Fruit fly (Drosophila melanogaster) whole organism, embryonic: ENCODE data around the gene dre4.

ENCODE experiments used
- Atf3 ChIP-seq: fragments of 200-800 bp; sonication (Bioruptor generic); optimal IDR thresholded peaks from 3 replicates; lab custom pipeline; 2016; ENCODE audit warnings: missing biosample characterization, missing genetic modification characterization
- BEAF-32 ChIP-seq: fragments of 200-800 bp; sonication (Bioruptor generic); optimal IDR thresholded peaks from 3 replicates; lab custom pipeline; 2017; ENCODE audit warnings: missing biosample characterization, missing genetic modification characterization, mild to moderate bottlenecking, moderate library complexity, missing genetic modification reagents
- BtbVII ChIP-seq: fragments of 200-800 bp; sonication (Bioruptor generic); optimal IDR thresholded peaks from 3 replicates; lab custom pipeline; 2017; ENCODE audit warnings: missing biosample characterization, mild to moderate bottlenecking, missing genetic modification characterization
- CG10565 ChIP-seq: fragments of 200-800 bp; sonication (Bioruptor generic); optimal IDR thresholded peaks from 3 replicates; lab custom pipeline; 2016; ENCODE audit warnings: missing biosample characterization, mild to moderate bottlenecking, missing genetic modification characterization
- CG10979 ChIP-seq: fragments of 200-800 bp; sonication (Bioruptor generic); optimal IDR thresholded peaks from 2 replicates; lab custom pipeline; 2018; ENCODE audit warnings: missing biosample characterization, mild to moderate bottlenecking, missing genetic modification characterization, moderate library complexity
- CG13296 ChIP-seq: fragments of 200-800 bp; sonication (Bioruptor generic); optimal IDR thresholded peaks from 3 replicates; lab custom pipeline; 2018; ENCODE audit warnings: missing biosample characterization, mild to moderate bottlenecking, missing genetic modification characterization
- CG15479 ChIP-seq: fragments of 200-800 bp; sonication (Bioruptor generic); optimal IDR thresholded peaks from 3 replicates; lab custom pipeline; 2019; ENCODE audit warnings: missing biosample characterization, mild to moderate bottlenecking, missing genetic modification characterization, moderate library complexity
- CG15696 ChIP-seq: fragments of 200-800 bp; sonication (Bioruptor generic); optimal IDR thresholded peaks from 2 replicates; lab custom pipeline; 2019; ENCODE audit warnings: missing biosample characterization, mild to moderate bottlenecking, missing genetic modification characterization, moderate library complexity
- CG17359 ChIP-seq: fragments of 200-800 bp; sonication (Bioruptor generic); optimal IDR thresholded peaks from 3 replicates; lab custom pipeline; 2018; ENCODE audit warnings: missing biosample characterization, mild to moderate bottlenecking, missing genetic modification characterization, moderate library complexity
- CG17385 ChIP-seq: fragments of 200-800 bp; sonication (Bioruptor generic); optimal IDR thresholded peaks from 3 replicates; lab custom pipeline; 2018; ENCODE audit warnings: missing biosample characterization, mild to moderate bottlenecking, missing genetic modification characterization
- CG18599 ChIP-seq: fragments of 200-800 bp; sonication (Bioruptor generic); optimal IDR thresholded peaks from 3 replicates; lab custom pipeline; 2017; ENCODE audit warnings: missing biosample characterization, missing genetic modification characterization, mild to moderate bottlenecking, moderate library complexity, missing genetic modification reagents
- CG2116 ChIP-seq: fragments of 200-800 bp; sonication (Bioruptor generic); optimal IDR thresholded peaks from 3 replicates; lab custom pipeline; 2018; ENCODE audit warnings: missing biosample characterization, mild to moderate bottlenecking, missing genetic modification characterization
- CG2678 ChIP-seq: fragments of 200-800 bp; sonication (Bioruptor generic); optimal IDR thresholded peaks from 3 replicates; lab custom pipeline; 2019; ENCODE audit warnings: missing biosample characterization, mild to moderate bottlenecking, missing genetic modification characterization, moderate library complexity
- CG31365 ChIP-seq: fragments of 200-800 bp; sonication (Bioruptor generic); optimal IDR thresholded peaks from 2 replicates; lab custom pipeline; 2018; ENCODE audit warnings: missing biosample characterization, mild to moderate bottlenecking, missing genetic modification characterization
- CG3407 ChIP-seq: fragments of 200-800 bp; sonication (Bioruptor generic); optimal IDR thresholded peaks from 2 replicates; lab custom pipeline; 2018; ENCODE audit warnings: missing biosample characterization, mild to moderate bottlenecking, missing genetic modification characterization
- CG34422 ChIP-seq: fragments of 200-800 bp; sonication (Bioruptor generic); IDR thresholded peaks from 3 replicates; pipeline ENCODE4 v1.3.6; 2022; ENCODE audit warnings: missing biosample characterization, missing genetic modification characterization
- CG3726 ChIP-seq: fragments of 200-800 bp; sonication (Bioruptor generic); IDR thresholded peaks from 3 replicates; pipeline ENCODE4, ENCODE4 v1.3.6; 2022; ENCODE audit warnings: missing biosample characterization, missing genetic modification characterization
- CG42726 ChIP-seq: fragments of 200-800 bp; sonication (Bioruptor generic); IDR thresholded peaks from 2 replicates; pipeline ENCODE4 v1.3.6; 2022; ENCODE audit warnings: missing biosample characterization, missing genetic modification characterization; ENCODE audit not compliant: partially characterized antibody
- CG4282 ChIP-seq: fragments of 200-800 bp; sonication (Bioruptor generic); optimal IDR thresholded peaks from 2 replicates; lab custom pipeline; 2016; ENCODE audit warnings: missing biosample characterization, missing genetic modification characterization
- CG43689 ChIP-seq: fragments of 200-800 bp; sonication (Bioruptor generic); IDR thresholded peaks from 2 replicates; pipeline ENCODE4 v1.3.6; 2022; ENCODE audit warnings: missing biosample characterization, missing genetic modification characterization
- CG6689 ChIP-seq: fragments of 200-800 bp; sonication (Bioruptor generic); IDR thresholded peaks from 2 replicates; pipeline ENCODE4 v1.3.6; 2022; ENCODE audit warnings: missing biosample characterization, missing genetic modification characterization
- CG8359 ChIP-seq: fragments of 200-800 bp; sonication (Bioruptor generic); optimal IDR thresholded peaks from 2 replicates; lab custom pipeline; 2017; ENCODE audit warnings: missing biosample characterization, mild to moderate bottlenecking, missing genetic modification characterization, borderline replicate concordance
- Fer1 ChIP-seq: fragments of 200-800 bp; sonication (Bioruptor generic); optimal IDR thresholded peaks from 2 replicates; lab custom pipeline; 2017; ENCODE audit warnings: missing biosample characterization, mild to moderate bottlenecking, missing genetic modification characterization
- GATAe ChIP-seq: fragments of 200-800 bp; sonication (Bioruptor generic); conservative IDR thresholded peaks from 2 replicates; pipeline ENCODE4 v1.3.6; 2022; ENCODE audit warnings: missing biosample characterization, missing genetic modification characterization
- HLH54F ChIP-seq: fragments of 200-800 bp; sonication (Bioruptor generic); optimal IDR thresholded peaks from 3 replicates; lab custom pipeline; 2016; ENCODE audit warnings: missing biosample characterization, missing genetic modification characterization
- Hr3 ChIP-seq: fragments of 200-800 bp; sonication (Bioruptor generic); optimal IDR thresholded peaks from 3 replicates; lab custom pipeline; 2016; ENCODE audit warnings: missing biosample characterization, missing genetic modification characterization
- Lpt ChIP-seq: fragments of >200 bp; optimal IDR thresholded peaks from 2 replicates; lab custom pipeline; 2018; ENCODE audit warnings: missing biosample characterization, missing genetic modification characterization
- MESR4 ChIP-seq: fragments of 200-800 bp; sonication (Bioruptor generic); optimal IDR thresholded peaks from 2 replicates; lab custom pipeline; 2018; ENCODE audit warnings: missing biosample characterization, mild to moderate bottlenecking, missing genetic modification characterization, moderate library complexity
- MTF-1 ChIP-seq: fragments of 200-800 bp; sonication (Bioruptor generic); optimal IDR thresholded peaks from 2 replicates; lab custom pipeline; 2018; ENCODE audit warnings: missing biosample characterization, mild to moderate bottlenecking, missing genetic modification characterization, borderline replicate concordance
- Meics ChIP-seq: fragments of 200-800 bp; sonication (Bioruptor generic); optimal IDR thresholded peaks from 2 replicates; lab custom pipeline; 2017; ENCODE audit warnings: missing biosample characterization, mild to moderate bottlenecking, missing genetic modification characterization
- Oli ChIP-seq: fragments of 200-800 bp; sonication (Bioruptor generic); optimal IDR thresholded peaks from 2 replicates; lab custom pipeline; 2018; ENCODE audit warnings: missing biosample characterization, mild to moderate bottlenecking, missing genetic modification characterization, moderate library complexity
- Opbp ChIP-seq: fragments of 200-800 bp; sonication (Bioruptor generic); IDR thresholded peaks from 3 replicates; pipeline ENCODE4 v1.3.6; 2022; ENCODE audit warnings: missing biosample characterization, missing genetic modification characterization; ENCODE audit not compliant: partially characterized antibody
- Trl ChIP-seq, 3 experiments: fragments of >200 bp in 2 of 3; fragments of 200-800 bp in 1 of 3; sonication (Bioruptor generic) in 1 of 3; optimal IDR thresholded peaks; 2 replicates in 1 of 3; 3 replicates in 2 of 3; lab custom pipeline; 2016 to 2017; ENCODE audit warnings: missing biosample characterization in 1 of 3, missing genetic modification characterization in 1 of 3
- ab ChIP-seq: fragments of 200-800 bp; sonication (Bioruptor generic); optimal IDR thresholded peaks from 2 replicates; lab custom pipeline; 2016; ENCODE audit warnings: missing biosample characterization, missing genetic modification characterization
- ash1 ChIP-seq: fragments of 200-800 bp; sonication (Bioruptor generic); optimal IDR thresholded peaks from 2 replicates; lab custom pipeline; 2018; ENCODE audit warnings: missing biosample characterization, mild to moderate bottlenecking, missing genetic modification characterization
- chinmo ChIP-seq: fragments of 200-800 bp; sonication (Bioruptor generic); IDR thresholded peaks from 4 replicates; pipeline ENCODE4 v1.3.6; 2022; ENCODE audit warnings: missing biosample characterization, missing genetic modification characterization; ENCODE audit not compliant: partially characterized antibody
- dpn ChIP-seq, 2 experiments: fragments of 200-800 bp; sonication (Bioruptor generic); optimal IDR thresholded peaks; 3 replicates each; lab custom pipeline; 2016; ENCODE audit warnings: missing biosample characterization in 2 of 2, missing genetic modification characterization in 2 of 2
- ems ChIP-seq: fragments of 200-800 bp; sonication (Bioruptor generic); optimal IDR thresholded peaks from 3 replicates; lab custom pipeline; 2016; ENCODE audit warnings: missing biosample characterization, missing genetic modification characterization
- eve ChIP-seq, 2 experiments: fragments of >200 bp; optimal IDR thresholded peaks; 2 replicates each; lab custom pipeline; 2017; ENCODE audit warnings: missing biosample characterization in 2 of 2, missing genetic modification characterization in 2 of 2
- exex ChIP-seq: fragments of 200-800 bp; sonication (Bioruptor generic); optimal IDR thresholded peaks from 4 replicates; lab custom pipeline; 2018; ENCODE audit warnings: missing biosample characterization, mild to moderate bottlenecking, missing genetic modification characterization, moderate library complexity
- grn ChIP-seq: fragments of 200-800 bp; sonication (Bioruptor generic); optimal IDR thresholded peaks from 3 replicates; lab custom pipeline; 2017; ENCODE audit warnings: missing biosample characterization, missing genetic modification characterization
- nau ChIP-seq: fragments of 200-800 bp; sonication (Bioruptor generic); optimal IDR thresholded peaks from 3 replicates; lab custom pipeline; 2017; ENCODE audit warnings: missing biosample characterization, mild to moderate bottlenecking, missing genetic modification characterization, missing genetic modification reagents
- oc ChIP-seq: fragments of 200-800 bp; sonication (Bioruptor generic); optimal IDR thresholded peaks from 2 replicates; lab custom pipeline; 2018; ENCODE audit warnings: missing biosample characterization, mild to moderate bottlenecking, missing genetic modification characterization, moderate library complexity
- scrt ChIP-seq: fragments of 200-800 bp; sonication (Bioruptor generic); optimal IDR thresholded peaks from 2 replicates; lab custom pipeline; 2018; ENCODE audit warnings: missing biosample characterization, mild to moderate bottlenecking, missing genetic modification characterization, moderate library complexity
- shn ChIP-seq: fragments of 200-800 bp; sonication (Bioruptor generic); optimal IDR thresholded peaks from 3 replicates; lab custom pipeline; 2016; ENCODE audit warnings: missing biosample characterization, missing genetic modification characterization
- trh ChIP-seq: fragments of 200-800 bp; sonication (Bioruptor generic); optimal IDR thresholded peaks from 2 replicates; lab custom pipeline; 2016; ENCODE audit warnings: missing biosample characterization, missing genetic modification characterization
- tup ChIP-seq: fragments of 200-800 bp; sonication (Bioruptor generic); optimal IDR thresholded peaks from 2 replicates; lab custom pipeline; 2016; ENCODE audit warnings: missing biosample characterization, mild to moderate bottlenecking, missing genetic modification characterization, moderate library complexity
- vnd ChIP-seq: fragments of 200-800 bp; sonication (Bioruptor generic); IDR thresholded peaks from 3 replicates; pipeline ENCODE4 v1.3.6; 2022; ENCODE audit warnings: missing biosample characterization, missing genetic modification characterization; ENCODE audit not compliant: partially characterized antibody
- z ChIP-seq: fragments of 200-800 bp; sonication (Bioruptor generic); IDR thresholded peaks from 3 replicates; pipeline ENCODE4 v1.3.6; 2022; ENCODE audit warnings: missing biosample characterization, missing genetic modification characterization
- zen ChIP-seq: fragments of 200-800 bp; sonication (Bioruptor generic); optimal IDR thresholded peaks from 3 replicates; lab custom pipeline; 2018; ENCODE audit warnings: missing biosample characterization, mild to moderate bottlenecking, missing genetic modification characterization, moderate library complexity

The dre4 gene

DNA sequence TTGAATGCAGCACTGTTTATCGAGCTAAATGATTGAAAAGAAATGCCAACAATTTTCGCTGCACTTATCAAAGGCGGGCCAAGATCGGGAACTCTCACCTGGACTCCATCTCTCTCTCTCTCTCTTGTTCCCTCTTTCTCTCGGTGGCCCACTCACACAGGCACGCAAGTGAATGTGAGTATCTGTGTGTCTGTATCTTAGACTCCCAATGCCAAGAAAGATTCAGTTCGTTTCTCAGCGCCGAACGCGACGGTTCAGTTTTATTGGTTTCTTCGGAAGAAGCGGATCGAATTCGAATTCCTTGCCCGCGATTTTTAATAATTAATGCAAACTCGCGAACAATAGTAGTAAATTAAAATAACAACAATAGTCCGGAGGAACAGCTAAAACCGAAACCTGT, 9.3 kb upstream of the dre4 start, which contains the start of gene Tmhs (continued):
- TF ChIP-seq CG2116 (GFP tag; lab: Kevin White, UChicago) (no peak), eve (GFP tag; optimal IDR thresholded peaks at IDR 0.05; lab: Kevin White, UChicago) (no peak), ash1 (GFP tag; lab: Kevin White, UChicago) (no peak), Trl (optimal IDR thresholded peaks at IDR 0.05; lab: Kevin White, UChicago) (peak; percentile 59 to 91), Trl (GFP tag; optimal IDR thresholded peaks at IDR 0.05; lab: Kevin White, UChicago) (no peak), CG18599 (GFP tag; lab: Kevin White, UChicago) (no peak), trh (no peak), CG3407 (GFP tag; lab: Kevin White, UChicago) (no peak), MESR4 (GFP tag; lab: Kevin White, UChicago) (no peak), scrt (GFP tag; lab: Kevin White, UChicago) (no peak), CG10565 (GFP tag; lab: Kevin White, UChicago) (no peak), CG10979 (tag; lab: Kevin White, UChicago) (no peak), GATAe (no peak), z (GFP tag; lab: Robert Waterston, UW) (no peak), CG3726 (GFP tag; lab: Robert Waterston, UW) (no peak), CG42726 (GFP tag; lab: Robert Waterston, UW) (peak; percentile 14; the same call in 1 of the 2 replicates), CG31365 (tag; lab: Kevin White, UChicago) (peak; percentile 35), HLH54F (GFP tag; lab: Kevin White, UChicago) (no peak), CG13296 (GFP tag; lab: Kevin White, UChicago) (no peak), Opbp (GFP tag; lab: Robert Waterston, UW) (no peak), BtbVII (GFP tag; lab: Kevin White, UChicago) (no peak), shn (GFP tag; lab: Kevin White, UChicago) (no peak), CG34422 (GFP tag; lab: Robert Waterston, UW) (no peak), CG15479 (no peak), tup (GFP tag; lab: Kevin White, UChicago) (no peak), grn (no peak), CG17385 (GFP tag; lab: Kevin White, UChicago) (no peak), ab (no peak), oc (peak; percentile 24), Atf3 (no peak), BEAF-32 (GFP tag; lab: Kevin White, UChicago) (no peak), CG17359 (tag; lab: Kevin White, UChicago) (no peak), Fer1 (GFP tag; lab: Kevin White, UChicago) (no peak), chinmo (GFP tag; lab: Robert Waterston, UW) (peak; percentile 68; the same call in 1 of the 4 replicates), Oli (no peak), CG2678 (tag; lab: Kevin White, UChicago) (no peak), CG6689 (GFP tag; lab: Robert Waterston, UW) (no peak), CG43689 (GFP tag; lab: Robert Waterston, UW) (no peak), zen (tag; lab: Kevin White, UChicago) (no peak), dpn (GFP tag; optimal IDR thresholded peaks at IDR 0.05; lab: Kevin White, UChicago) (no peak), ems (GFP tag; lab: Kevin White, UChicago) (no peak), CG8359 (GFP tag; lab: Kevin White, UChicago) (no peak), vnd (GFP tag; lab: Robert Waterston, UW) (no peak), MTF-1 (GFP tag; lab: Kevin White, UChicago) (peak; percentile 19), CG4282 (GFP tag; lab: Kevin White, UChicago) (no peak), Lpt (GFP tag; lab: Kevin White, UChicago) (no peak), exex (tag; lab: Kevin White, UChicago) (no peak), CG15696 (no peak), Meics (GFP tag; lab: Kevin White, UChicago) (no peak), nau (GFP tag; lab: Kevin White, UChicago) (no peak), Hr3 (no peak)
